Worm (Caenorhabditis elegans): ENCODE results near the gene K01A6.7.

ce11 chrIV:11695634-11696033, 42.7 kb downstream of the K01A6.7 start:
- no peak for TF ChIP-seq ztf-11 (tag; optimal IDR thresholded peaks at IDR 0.05)
- no peak for TF ChIP-seq nhr-28 (tag; optimal IDR thresholded peaks at IDR 0.05)
- TF ChIP-seq unc-39 (tag; optimal IDR thresholded peaks at IDR 0.05) = no peak
- TF ChIP-seq unc-62 (GFP tag; optimal IDR thresholded peaks at IDR 0.05) = no peak
- TF ChIP-seq egl-27 (tag; optimal IDR thresholded peaks at IDR 0.05) = no peak
- TF ChIP-seq ztf-4 (tag; optimal IDR thresholded peaks at IDR 0.05) = no peak
- no peak for TF ChIP-seq snpc-4 (tag; optimal IDR thresholded peaks at IDR 0.05)
- TF ChIP-seq nhr-76 (tag; optimal IDR thresholded peaks at IDR 0.05) = no peak
- no peak for TF ChIP-seq fkh-10 (GFP tag; optimal IDR thresholded peaks at IDR 0.05)
- TF ChIP-seq lin-15B (tag; optimal IDR thresholded peaks at IDR 0.05) = no peak
- no peak for TF ChIP-seq fos-1 (tag; optimal IDR thresholded peaks at IDR 0.05)
- TF ChIP-seq nhr-23 (tag; optimal IDR thresholded peaks at IDR 0.05) = peak; percentile 6
- TF ChIP-seq ceh-82 (tag; optimal IDR thresholded peaks at IDR 0.05) = no peak

Data from whole organism, L3 larva.